Fruit fly (Drosophila melanogaster) whole organism, pupa: ENCODE results near the gene NimA.

Experiments
- CG12605 ChIP-seq: fragments of 200-800 bp; sonication (Bioruptor generic); IDR thresholded peaks from 2 replicates; pipeline ENCODE4 v1.3.6; 2022; ENCODE audit warnings: missing biosample characterization, missing genetic modification characterization
- fd96Ca ChIP-seq: fragments of 200-800 bp; sonication (Bioruptor generic); IDR thresholded peaks from 3 replicates; pipeline ENCODE4 v1.3.6; 2022; ENCODE audit warnings: missing biosample characterization, missing genetic modification characterization

DNA sequence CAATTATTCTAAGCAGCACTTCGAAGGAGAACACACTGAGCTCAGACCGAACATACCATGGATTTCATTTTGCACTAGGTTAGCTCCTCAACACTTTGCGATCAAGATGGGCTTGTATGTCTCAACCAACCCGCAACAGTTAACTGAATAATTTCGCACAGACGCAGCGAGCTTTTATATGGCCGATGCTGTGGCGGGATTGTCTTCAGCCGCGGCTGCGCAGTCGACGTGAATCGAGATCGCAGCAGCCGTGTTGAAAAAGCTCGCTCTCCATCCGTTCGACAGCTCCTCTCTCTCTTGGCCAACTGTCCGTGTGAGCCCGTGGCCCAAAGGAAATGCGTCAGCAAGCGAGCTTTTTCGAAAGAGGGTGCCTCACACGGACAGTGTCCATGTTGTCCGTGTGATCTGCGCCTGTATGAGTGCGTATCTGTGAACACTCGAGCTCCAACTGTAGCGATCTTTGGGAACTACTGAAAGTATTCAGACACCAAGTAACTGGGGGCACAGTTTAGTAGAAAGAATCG is 22.7 kb upstream of the NimA start, which contains the start of gene Vajk2:
- TF ChIP-seq CG12605 (GFP tag; lab: Robert Waterston, UW) (no peak), fd96Ca (GFP tag; lab: Robert Waterston, UW) (no peak)
